Worm (Caenorhabditis elegans): ENCODE data around the gene C27H6.9.

DNA sequence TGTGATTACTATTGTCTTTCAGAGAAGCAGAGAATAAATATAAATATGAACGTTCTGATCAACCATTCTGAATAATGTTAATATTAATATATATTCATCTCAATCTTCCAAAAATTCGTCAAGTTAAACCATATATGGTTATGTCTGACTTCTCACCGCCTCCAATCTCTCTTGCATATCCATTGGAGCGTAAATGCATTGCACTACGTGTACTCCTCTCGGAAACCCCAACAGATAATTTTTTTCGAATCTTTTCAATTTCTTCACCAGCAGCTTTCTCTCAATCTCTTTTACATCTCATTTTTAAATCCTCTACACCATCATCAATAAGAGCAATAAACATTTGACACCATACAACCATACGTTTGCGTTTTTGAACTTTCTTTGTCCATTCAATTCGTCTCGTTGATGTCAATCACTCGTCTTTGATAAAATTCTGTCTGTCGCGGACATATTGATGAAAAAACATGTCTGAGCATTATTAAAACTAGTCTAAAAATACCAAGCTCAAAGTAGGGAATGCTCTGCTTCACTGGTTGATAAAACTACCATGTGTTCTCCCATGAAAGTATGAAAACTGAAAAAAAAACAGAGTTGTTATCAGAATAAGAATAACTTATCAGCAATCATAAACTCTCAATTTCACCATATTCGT is 20.8 kb downstream of the C27H6.9 start:
- TF ChIP-seq unc-86 (tag; optimal IDR thresholded peaks at IDR 0.05): no peak
- TF ChIP-seq aly-2 (tag; optimal IDR thresholded peaks at IDR 0.05): no peak
- no peak for TF ChIP-seq ztf-11 (tag; optimal IDR thresholded peaks at IDR 0.05)
- peak; percentile 21 for TF ChIP-seq lin-13 (GFP tag; optimal IDR thresholded peaks at IDR 0.05)
- TF ChIP-seq skn-1 (tag; optimal IDR thresholded peaks at IDR 0.05): peak; percentile 49
- no peak for TF ChIP-seq ceh-90 (tag; optimal IDR thresholded peaks at IDR 0.05)
- TF ChIP-seq Y116A8C.19 (tag; optimal IDR thresholded peaks at IDR 0.05; ENCODE audit: borderline replicate concordance): no peak
- no peak for TF ChIP-seq nhr-237 (tag; optimal IDR thresholded peaks at IDR 0.05)
- TF ChIP-seq ceh-88 (GFP tag; IDR thresholded peaks at IDR 0.05): no peak
- peak; percentile 56 for TF ChIP-seq xbp-1 (tag; optimal IDR thresholded peaks at IDR 0.05)
- TF ChIP-seq lin-15B (tag; optimal IDR thresholded peaks at IDR 0.05): peak; percentile 50
